Worm (Caenorhabditis elegans) whole organism, mixed stage, embryonic: ENCODE results near the gene ugt-63.

ENCODE experiments used
- M03D4.4 ChIP-seq: sonication (generic microtip); optimal IDR thresholded peaks from 2 replicates; lab custom pipeline; 2017; ENCODE audit warnings: mild to moderate bottlenecking, missing genetic modification characterization, missing compliant biosample characterization
- blmp-1 ChIP-seq: fragments of 150-350 bp; optimal IDR thresholded peaks from 2 replicates; lab custom pipeline; 2014; ENCODE audit warnings: missing biosample characterization, missing genetic modification characterization
- ceh-39 ChIP-seq: fragments of 150-350 bp; optimal IDR thresholded peaks from 2 replicates; lab custom pipeline; 2014; ENCODE audit warnings: missing biosample characterization, missing genetic modification characterization
- ceh-43 ChIP-seq: fragments of 200-800 bp; sonication (Bioruptor generic); optimal IDR thresholded peaks from 2 replicates; lab custom pipeline; 2018; ENCODE audit warnings: mild to moderate bottlenecking, missing genetic modification characterization, moderate library complexity, missing compliant biosample characterization
- ceh-83 ChIP-seq: fragments of 200-800 bp; sonication (Bioruptor generic); optimal IDR thresholded peaks from 2 replicates; lab custom pipeline; 2018; ENCODE audit warnings: mild to moderate bottlenecking, missing genetic modification characterization, missing compliant biosample characterization
- ces-1 ChIP-seq: fragments of 150-350 bp; optimal IDR thresholded peaks from 2 replicates; lab custom pipeline; 2014; ENCODE audit warnings: missing biosample characterization, missing genetic modification reagents, missing genetic modification characterization
- cnd-1 ChIP-seq: fragments of 200-800 bp; sonication (Bioruptor generic); optimal IDR thresholded peaks from 2 replicates; lab custom pipeline; 2018; ENCODE audit warnings: mild to moderate bottlenecking, missing genetic modification characterization, missing compliant biosample characterization
- drap-1 ChIP-seq: fragments of 200-800 bp; sonication (Bioruptor generic); optimal IDR thresholded peaks from 3 replicates; lab custom pipeline; 2018; ENCODE audit warnings: mild to moderate bottlenecking, missing genetic modification characterization, missing compliant biosample characterization
- elt-1 ChIP-seq: sonication (generic microtip); optimal IDR thresholded peaks from 2 replicates; lab custom pipeline; 2017; ENCODE audit warnings: missing genetic modification characterization, mild to moderate bottlenecking, missing compliant biosample characterization, antibody characterized with exemption, moderate library complexity, borderline replicate concordance; ENCODE audit not compliant: insufficient read depth
- elt-3 ChIP-seq: fragments of 150-350 bp; optimal IDR thresholded peaks from 2 replicates; lab custom pipeline; 2014; ENCODE audit warnings: missing biosample characterization, missing genetic modification characterization
- flh-1 ChIP-seq: fragments of 200-800 bp; sonication (Bioruptor generic); optimal IDR thresholded peaks from 2 replicates; lab custom pipeline; 2018; ENCODE audit warnings: mild to moderate bottlenecking, missing genetic modification characterization, moderate library complexity, missing compliant biosample characterization
- ham-2 ChIP-seq: fragments of 200-800 bp; sonication (Bioruptor generic); optimal IDR thresholded peaks from 2 replicates; lab custom pipeline; 2018; ENCODE audit warnings: mild to moderate bottlenecking, missing genetic modification characterization, missing compliant biosample characterization
- hlh-1 ChIP-seq: fragments of 150-350 bp; optimal IDR thresholded peaks from 2 replicates; lab custom pipeline; 2014; ENCODE audit warnings: missing biosample characterization, missing genetic modification reagents, missing genetic modification characterization
- lin-13 ChIP-seq: fragments of 150-350 bp; optimal IDR thresholded peaks from 2 replicates; lab custom pipeline; 2014; ENCODE audit warnings: missing biosample characterization, missing genetic modification characterization
- lin-32 ChIP-seq: fragments of 200-800 bp; sonication (Bioruptor generic); optimal IDR thresholded peaks from 2 replicates; lab custom pipeline; 2018; ENCODE audit warnings: mild to moderate bottlenecking, missing genetic modification characterization, missing compliant biosample characterization
- lsy-2 ChIP-seq: fragments of 150-350 bp; optimal IDR thresholded peaks from 2 replicates; lab custom pipeline; 2014; ENCODE audit warnings: missing biosample characterization, missing genetic modification characterization
- mab-5 ChIP-seq: fragments of 150-350 bp; optimal IDR thresholded peaks from 2 replicates; lab custom pipeline; 2014; ENCODE audit warnings: missing biosample characterization, missing genetic modification characterization
- mep-1 ChIP-seq: fragments of 150-350 bp; optimal IDR thresholded peaks from 2 replicates; lab custom pipeline; 2017; ENCODE audit warnings: missing biosample characterization, missing genetic modification reagents, missing genetic modification characterization, inconsistent platforms
- mls-2 ChIP-seq: sonication (generic microtip); optimal IDR thresholded peaks from 2 replicates; lab custom pipeline; 2016; ENCODE audit warnings: mild to moderate bottlenecking, missing genetic modification characterization, moderate library complexity, missing compliant biosample characterization
- nhr-2 ChIP-seq: fragments of 150-350 bp; optimal IDR thresholded peaks from 2 replicates; lab custom pipeline; 2014; ENCODE audit warnings: missing biosample characterization, missing genetic modification characterization
- nhr-237 ChIP-seq: fragments of 150-350 bp; optimal IDR thresholded peaks from 2 replicates; lab custom pipeline; 2014; ENCODE audit warnings: missing biosample characterization, missing genetic modification characterization
- nhr-28 ChIP-seq: fragments of 150-350 bp; optimal IDR thresholded peaks from 2 replicates; lab custom pipeline; 2014; ENCODE audit warnings: missing biosample characterization, missing genetic modification characterization
- nhr-76 ChIP-seq: sonication (generic microtip); optimal IDR thresholded peaks from 2 replicates; lab custom pipeline; 2017; ENCODE audit warnings: missing biosample characterization, missing genetic modification characterization
- pha-4 ChIP-seq: fragments of 150-350 bp; optimal IDR thresholded peaks from 2 replicates; lab custom pipeline; 2018; ENCODE audit warnings: missing biosample characterization, missing genetic modification reagents, missing genetic modification characterization
- sem-2 ChIP-seq: fragments of 200-800 bp; sonication (Bioruptor generic); optimal IDR thresholded peaks from 2 replicates; lab custom pipeline; 2018; ENCODE audit warnings: mild to moderate bottlenecking, missing genetic modification characterization, missing compliant biosample characterization
- snpc-4 ChIP-seq: fragments of 150-350 bp; optimal IDR thresholded peaks from 2 replicates; lab custom pipeline; 2014; ENCODE audit warnings: missing biosample characterization, missing genetic modification characterization
- sptf-1 ChIP-seq: sonication (generic microtip); optimal IDR thresholded peaks from 2 replicates; lab custom pipeline; 2017; ENCODE audit warnings: mild to moderate bottlenecking, missing genetic modification characterization, moderate library complexity, missing compliant biosample characterization
- tbx-8 ChIP-seq: fragments of 200-800 bp; sonication (Bioruptor generic); optimal IDR thresholded peaks from 2 replicates; lab custom pipeline; 2018; ENCODE audit warnings: mild to moderate bottlenecking, missing genetic modification characterization, moderate library complexity, missing compliant biosample characterization
- unc-120 ChIP-seq: sonication (generic microtip); optimal IDR thresholded peaks from 2 replicates; lab custom pipeline; 2017; ENCODE audit warnings: missing genetic modification characterization, missing compliant biosample characterization; ENCODE audit not compliant: poor library complexity, severe bottlenecking
- unc-39 ChIP-seq: fragments of 150-350 bp; optimal IDR thresholded peaks from 2 replicates; lab custom pipeline; 2014; ENCODE audit warnings: missing biosample characterization, missing genetic modification characterization
- unc-62 ChIP-seq: fragments of 150-350 bp; optimal IDR thresholded peaks from 2 replicates; lab custom pipeline; 2014; ENCODE audit warnings: missing biosample characterization, missing genetic modification reagents, missing genetic modification characterization
- zip-8 ChIP-seq: fragments of 150-350 bp; optimal IDR thresholded peaks from 2 replicates; lab custom pipeline; 2014; ENCODE audit warnings: missing biosample characterization, missing genetic modification characterization

The ugt-63 gene

DNA sequence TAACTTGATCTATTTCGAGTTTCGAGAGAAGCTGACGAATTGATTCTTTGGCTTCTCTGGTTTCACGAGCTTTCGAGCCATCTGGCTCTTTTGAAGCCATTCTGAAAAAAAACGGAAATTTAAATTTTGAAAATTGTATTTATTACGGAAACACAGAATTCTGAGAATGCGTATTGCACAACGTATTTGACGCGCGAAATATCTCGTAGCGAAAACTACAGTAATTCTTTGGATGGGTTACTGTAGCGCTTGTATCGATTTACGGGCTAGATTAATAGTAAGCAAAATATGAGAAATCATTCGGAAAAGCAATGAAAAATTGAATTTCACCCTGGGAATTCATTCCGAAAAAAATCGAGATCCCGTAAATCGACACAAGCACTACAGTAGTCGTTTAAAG, 3.1 kb upstream of the ugt-63 start, which contains the start of gene C04F5.8:
C04F5.8 (minus strand) TSS at position 101 of the 400 bp plus-strand sequence.
- no peak for TF ChIP-seq nhr-28 (tag; lab: Kevin White, UChicago)
- no peak for TF ChIP-seq pha-4 (tag; lab: Kevin White, UChicago)
- TF ChIP-seq unc-62 (GFP tag; lab: Kevin White, UChicago) = no peak
- no peak for TF ChIP-seq blmp-1
- TF ChIP-seq cnd-1 (tag; lab: Kevin White, UChicago) = no peak
- no peak for TF ChIP-seq sptf-1 (tag; lab: Kevin White, UChicago)
- TF ChIP-seq ceh-43 = no peak
- no peak for TF ChIP-seq drap-1 (GFP tag; lab: Kevin White, UChicago)
- TF ChIP-seq M03D4.4 (tag; lab: Kevin White, UChicago) = no peak
- TF ChIP-seq unc-39 = no peak
- no peak for TF ChIP-seq lsy-2 (tag; lab: Kevin White, UChicago)
- no peak for TF ChIP-seq nhr-2
- TF ChIP-seq ceh-39 (tag; lab: Kevin White, UChicago) = no peak
- TF ChIP-seq ham-2 (GFP tag; lab: Kevin White, UChicago) = no peak
- TF ChIP-seq unc-120 (tag; lab: Kevin White, UChicago) = no peak
- no peak for TF ChIP-seq nhr-237 (tag; lab: Kevin White, UChicago)
- no peak for TF ChIP-seq sem-2 (GFP tag; lab: Kevin White, UChicago)
- TF ChIP-seq lin-32 = no peak

DNA sequence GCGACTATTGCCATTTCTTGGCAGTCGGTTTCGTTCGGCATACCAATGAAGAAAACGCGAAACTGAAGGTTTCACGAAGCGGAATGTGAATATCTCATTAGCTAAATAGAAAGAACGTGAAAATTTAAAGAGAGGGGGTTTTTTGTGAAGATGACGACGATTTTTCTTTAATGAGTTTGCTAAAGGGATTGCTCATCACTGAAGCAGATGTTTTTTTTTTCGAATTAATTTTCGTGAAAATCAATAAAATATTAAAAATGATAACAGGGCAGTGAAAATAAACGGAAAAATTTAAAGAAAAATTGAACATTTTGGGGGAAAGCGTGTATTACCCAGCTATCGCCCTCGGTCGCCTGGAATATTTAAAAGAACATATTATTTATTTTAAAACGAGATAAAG, 2.8 kb downstream of the ugt-63 start, which contains the start of gene srab-3:
srab-3 (minus strand) TSS at position 101 of the 400 bp plus-strand sequence.
- TF ChIP-seq mab-5 (tag; lab: Kevin White, UChicago) = no peak
- no peak for TF ChIP-seq tbx-8 (GFP tag; lab: Kevin White, UChicago)
- TF ChIP-seq M03D4.4 (tag; lab: Kevin White, UChicago) = no peak
- TF ChIP-seq ceh-83 (GFP tag; lab: Kevin White, UChicago) = no peak
- no peak for TF ChIP-seq zip-8 (tag; lab: Kevin White, UChicago)

ce11 chrV:5104934-5105333, 5.6 kb downstream of the ugt-63 start, which contains the start of gene srab-2:
TSS of gene srab-2 (minus strand) at chrV:5105034.
- TF ChIP-seq mab-5 (tag; lab: Kevin White, UChicago) = no peak
- TF ChIP-seq nhr-237 (tag; lab: Kevin White, UChicago) = no peak
- no peak for TF ChIP-seq drap-1 (GFP tag; lab: Kevin White, UChicago)
- TF ChIP-seq cnd-1 (tag; lab: Kevin White, UChicago) = no peak
- TF ChIP-seq tbx-8 (GFP tag; lab: Kevin White, UChicago) = no peak
- no peak for TF ChIP-seq nhr-2
- TF ChIP-seq elt-1 (tag; lab: Kevin White, UChicago) = no peak
- no peak for TF ChIP-seq sem-2 (GFP tag; lab: Kevin White, UChicago)
- TF ChIP-seq flh-1 (GFP tag; lab: Kevin White, UChicago) = no peak
- TF ChIP-seq elt-3 = no peak

DNA sequence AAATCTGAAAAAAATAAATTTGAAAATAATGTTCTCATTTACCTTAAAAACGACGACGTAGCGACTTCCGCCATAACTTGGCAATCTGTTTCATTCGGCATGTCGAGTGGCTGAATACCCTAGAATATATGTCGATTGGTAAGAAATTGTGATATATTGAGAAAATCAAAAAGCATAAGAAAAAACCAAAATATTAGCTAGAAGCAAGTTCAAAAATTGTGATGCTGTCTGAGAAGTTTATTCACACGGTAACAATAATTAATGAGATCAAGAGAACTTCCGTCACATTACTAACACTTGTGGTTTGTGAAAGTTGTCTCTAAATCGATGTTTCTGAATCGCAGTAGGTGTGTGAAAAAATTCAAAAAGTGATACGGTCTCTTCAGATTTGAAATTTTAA, 8.6 kb downstream of the ugt-63 start, which contains the start of gene srab-1:
srab-1 (minus strand) TSS at position 101 of the 400 bp plus-strand sequence.
- TF ChIP-seq hlh-1 (tag; lab: Kevin White, UChicago) (no peak), ces-1 (no peak), nhr-2 (no peak), sem-2 (GFP tag; lab: Kevin White, UChicago) (no peak), snpc-4 (tag; lab: Kevin White, UChicago) (no peak), lin-32 (no peak), nhr-28 (tag; lab: Kevin White, UChicago) (no peak), unc-62 (GFP tag; lab: Kevin White, UChicago) (no peak), M03D4.4 (tag; lab: Kevin White, UChicago) (no peak), nhr-76 (tag; lab: Kevin White, UChicago) (no peak), pha-4 (tag; lab: Kevin White, UChicago) (no peak)

DNA sequence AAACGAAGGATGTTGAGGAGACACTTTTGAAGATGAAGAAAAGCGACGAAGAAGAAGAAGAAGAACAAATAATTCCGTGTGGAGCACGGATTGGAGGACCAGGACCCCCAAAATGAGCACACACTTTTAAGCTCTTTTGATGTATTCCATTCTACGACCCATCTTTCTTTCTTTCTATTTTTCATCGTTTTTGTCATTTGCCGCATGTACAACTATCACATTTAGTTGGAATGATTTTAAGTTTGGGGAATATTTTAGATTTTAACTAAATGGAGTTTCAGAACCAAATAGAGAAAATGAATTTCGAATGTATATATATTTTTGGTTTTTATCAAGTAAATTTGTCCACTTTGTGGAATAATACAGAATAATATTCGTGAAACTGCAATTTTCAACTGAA, 11.6 kb downstream of the ugt-63 start, which contains the start of gene unc-46:
unc-46 (minus strand) TSS at position 101 of the 400 bp plus-strand sequence.
- TF ChIP-seq ces-1 (no peak), flh-1 (GFP tag; lab: Kevin White, UChicago) (no peak), mls-2 (tag; lab: Kevin White, UChicago) (no peak), cnd-1 (tag; lab: Kevin White, UChicago) (no peak), lin-13 (tag; lab: Kevin White, UChicago) (no peak), blmp-1 (no peak), M03D4.4 (tag; lab: Kevin White, UChicago) (no peak), pha-4 (tag; lab: Kevin White, UChicago) (no peak), unc-62 (GFP tag; lab: Kevin White, UChicago) (no peak), mep-1 (no peak), elt-1 (tag; lab: Kevin White, UChicago) (no peak), nhr-76 (tag; lab: Kevin White, UChicago) (no peak), nhr-237 (tag; lab: Kevin White, UChicago) (no peak), unc-39 (no peak), elt-3 (no peak), hlh-1 (tag; lab: Kevin White, UChicago) (no peak), nhr-2 (no peak)
